Fruit fly (Drosophila melanogaster) S2 (cell line): Measurements from ENCODE around the gene Jhbp5.

Experiments
- CG8478 ChIP-seq: fragments of >200 bp; optimal IDR thresholded peaks from 2 replicates; lab custom pipeline; 2018
- CTCF ChIP-seq, 2 experiments: fragments of >200 bp; optimal IDR thresholded peaks; 2 replicates each; lab custom pipeline; 2018

- TF ChIP-seq CTCF (optimal IDR thresholded peaks at IDR 0.05; lab: Kevin White, UChicago) = no peak
- TF ChIP-seq CG8478 (lab: Kevin White, UChicago) = no peak
These were observed 35.9 kb downstream of the Jhbp5 start for dm6 chr3R:16010009-16010505.
